Worm (Caenorhabditis elegans) whole organism, mixed stage, embryonic: ENCODE results near the gene atp-5.
A peak's percentile ranks its signal among the peaks of the same experiment; 100 is the strongest.

ENCODE experiments used
- blmp-1 ChIP-seq: fragments of 150-350 bp; optimal IDR thresholded peaks from 2 replicates; lab custom pipeline; 2014; ENCODE audit warnings: missing biosample characterization, missing genetic modification characterization
- mab-5 ChIP-seq: fragments of 150-350 bp; optimal IDR thresholded peaks from 2 replicates; lab custom pipeline; 2014; ENCODE audit warnings: missing biosample characterization, missing genetic modification characterization
- nhr-12 ChIP-seq: fragments of 150-350 bp; optimal IDR thresholded peaks from 2 replicates; lab custom pipeline; 2014; ENCODE audit warnings: missing biosample characterization, missing genetic modification characterization
- nhr-237 ChIP-seq: fragments of 150-350 bp; optimal IDR thresholded peaks from 2 replicates; lab custom pipeline; 2014; ENCODE audit warnings: missing biosample characterization, missing genetic modification characterization
- sptf-1 ChIP-seq: sonication (generic microtip); optimal IDR thresholded peaks from 2 replicates; lab custom pipeline; 2017; ENCODE audit warnings: mild to moderate bottlenecking, missing genetic modification characterization, moderate library complexity, missing compliant biosample characterization
- ztf-11 ChIP-seq: fragments of 150-350 bp; optimal IDR thresholded peaks from 2 replicates; lab custom pipeline; 2014; ENCODE audit warnings: missing biosample characterization, missing genetic modification characterization

ce11 chrV:11078104-11078724 is 45.5 kb downstream of the atp-5 start, which contains the start of gene act-2:
- no peak for TF ChIP-seq sptf-1 (tag; lab: Kevin White, UChicago)
- no peak for TF ChIP-seq ztf-11 (tag; lab: Kevin White, UChicago)
- peak; percentile 19 for TF ChIP-seq nhr-237 (tag; lab: Kevin White, UChicago)
- no peak for TF ChIP-seq mab-5 (tag; lab: Kevin White, UChicago)
- TF ChIP-seq blmp-1 (tag; lab: Kevin White, UChicago), result no peak
- TF ChIP-seq nhr-12 (tag; lab: Kevin White, UChicago), result no peak
